Worm (Caenorhabditis elegans) whole organism, midembryonic: ENCODE measurements around the gene K11E4.1.

Experiments used
- T22C8.4 ChIP-seq: fragments of 200-800 bp; sonication (Bioruptor generic); IDR thresholded peaks from 2 replicates; pipeline ENCODE4 v1.3.6; 2022; ENCODE audit warnings: missing genetic modification characterization, missing compliant biosample characterization
- cog-1 ChIP-seq: sonication (generic microtip); optimal IDR thresholded peaks from 2 replicates; lab custom pipeline; 2016; ENCODE audit warnings: missing genetic modification characterization, missing compliant biosample characterization
- flt-1 ChIP-seq: fragments of 200-800 bp; sonication (Bioruptor generic); IDR thresholded peaks from 2 replicates; pipeline ENCODE4 v1.3.6; 2022; ENCODE audit warnings: missing genetic modification characterization, missing compliant biosample characterization
- klf-2 ChIP-seq: fragments of 200-800 bp; sonication (Bioruptor generic); conservative IDR thresholded peaks from 2 replicates; pipeline ENCODE4 v1.3.6; 2022; ENCODE audit warnings: missing genetic modification reagents, missing genetic modification characterization, missing compliant biosample characterization
- med-1 ChIP-seq: sonication (generic microtip); optimal IDR thresholded peaks from 2 replicates; lab custom pipeline; 2017; ENCODE audit warnings: missing genetic modification characterization, mild to moderate bottlenecking, missing compliant biosample characterization, antibody characterized with exemption, missing genetic modification reagents; ENCODE audit not compliant: insufficient read depth
- tab-1 ChIP-seq: fragments of 200-800 bp; sonication (Bioruptor generic); IDR thresholded peaks from 2 replicates; pipeline ENCODE4 v1.3.6; 2022; ENCODE audit warnings: missing genetic modification characterization, missing compliant biosample characterization
- ztf-23 ChIP-seq: fragments of 200-800 bp; sonication (Bioruptor generic); IDR thresholded peaks from 2 replicates; pipeline ENCODE4 v1.3.6; 2022; ENCODE audit warnings: missing genetic modification reagents, missing genetic modification characterization, missing compliant biosample characterization
- ztf-29 ChIP-seq: fragments of 200-800 bp; sonication (Bioruptor generic); IDR thresholded peaks from 2 replicates; pipeline ENCODE4 v1.3.6; 2022; ENCODE audit warnings: missing genetic modification reagents, missing genetic modification characterization, missing compliant biosample characterization

- TF ChIP-seq tab-1 (GFP tag; lab: Robert Waterston, UW) (no peak), cog-1 (tag; lab: Kevin White, UChicago) (no peak), flt-1 (GFP tag; lab: Robert Waterston, UW) (no peak), med-1 (GFP tag; lab: Kevin White, UChicago) (no peak), ztf-23 (GFP tag; lab: Robert Waterston, UW) (no peak), ztf-29 (GFP tag; lab: Robert Waterston, UW) (no peak), klf-2 (no peak), T22C8.4 (GFP tag; lab: Robert Waterston, UW) (no peak)
Measured at ce11 chrX:13690333-13690732, 23.6 kb upstream of the K11E4.1 start.
